Fruit fly (Drosophila melanogaster): ENCODE measurements around the gene CG1910.

dm6 chr3R:31754605-31755004 is 7.2 kb downstream of the CG1910 start, which contains the start of gene salt:
- TF ChIP-seq psq (optimal IDR thresholded peaks at IDR 0.05) (no peak), insv (optimal IDR thresholded peaks at IDR 0.05) (no peak), Myc (optimal IDR thresholded peaks at IDR 0.05) (no peak), h (optimal IDR thresholded peaks at IDR 0.05) (no peak), ttk (optimal IDR thresholded peaks at IDR 0.05) (no peak), Sin3A (optimal IDR thresholded peaks at IDR 0.05) (no peak)

Measured in Kc167 (cell line).